Fruit fly (Drosophila melanogaster): ENCODE results near the gene tra.
"Not testable (repeated sequence)": the region's sequence is repeated elsewhere in the genome, so short reads cannot be mapped to it uniquely, and the experiment has no call there.

tra gene

DNA sequence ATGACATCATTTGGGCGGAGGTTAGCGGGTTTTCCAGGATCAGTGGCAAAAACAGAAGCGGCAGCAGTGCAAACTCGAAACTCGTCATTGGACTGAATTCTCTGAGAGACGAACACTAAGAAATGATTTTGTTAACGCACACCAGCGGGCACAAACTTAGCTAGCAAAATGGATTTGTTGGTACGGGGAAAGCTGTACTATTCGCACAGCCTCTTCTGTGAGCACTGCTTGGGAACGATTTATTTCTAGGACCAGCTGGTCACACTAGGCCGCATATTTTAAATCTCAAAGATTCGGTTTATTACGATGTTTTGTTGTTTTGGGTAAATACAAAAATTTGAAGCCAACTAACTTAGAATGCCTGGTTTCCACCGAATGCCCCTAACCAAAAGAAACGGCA is 18.3 kb upstream of the tra start, which contains the start of gene CG4098:
Gene CG4098, minus strand, starts transcription at position 228 of the 400 bp plus-strand sequence.
- TF ChIP-seq Sin3A (optimal IDR thresholded peaks at IDR 0.05) (no peak), psq (optimal IDR thresholded peaks at IDR 0.05) (no peak), h (optimal IDR thresholded peaks at IDR 0.05) (no peak)

DNA sequence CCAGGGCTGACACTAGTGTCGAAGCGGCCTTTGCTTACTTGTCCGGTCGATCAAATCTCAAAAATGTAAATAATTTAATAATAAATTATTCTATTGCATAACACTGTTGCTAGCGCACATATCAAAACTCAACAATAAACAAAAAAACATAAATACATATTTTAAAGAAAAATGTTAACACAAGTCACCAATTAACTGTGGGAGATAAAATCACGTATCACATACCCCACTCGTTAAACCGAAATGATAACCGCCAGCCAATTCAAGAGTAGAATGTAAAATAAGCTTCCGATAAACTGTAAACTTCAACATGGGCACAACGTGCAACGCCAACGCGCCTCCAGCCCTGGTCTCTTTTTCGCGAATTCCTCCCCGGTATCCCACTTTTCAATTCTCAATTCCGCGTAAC is 11.9 kb upstream of the tra start, which contains the start of gene Arts:
Gene Arts, plus strand, starts transcription at position 116 of the 409 bp plus-strand sequence.
- TF ChIP-seq ttk (optimal IDR thresholded peaks at IDR 0.05): no peak
- no peak for TF ChIP-seq h (optimal IDR thresholded peaks at IDR 0.05)
- TF ChIP-seq psq (optimal IDR thresholded peaks at IDR 0.05): no peak
- TF ChIP-seq Sin3A (optimal IDR thresholded peaks at IDR 0.05): no peak
- TF ChIP-seq insv (optimal IDR thresholded peaks at IDR 0.05): no peak
- no peak for TF ChIP-seq Myc (optimal IDR thresholded peaks at IDR 0.05)

DNA sequence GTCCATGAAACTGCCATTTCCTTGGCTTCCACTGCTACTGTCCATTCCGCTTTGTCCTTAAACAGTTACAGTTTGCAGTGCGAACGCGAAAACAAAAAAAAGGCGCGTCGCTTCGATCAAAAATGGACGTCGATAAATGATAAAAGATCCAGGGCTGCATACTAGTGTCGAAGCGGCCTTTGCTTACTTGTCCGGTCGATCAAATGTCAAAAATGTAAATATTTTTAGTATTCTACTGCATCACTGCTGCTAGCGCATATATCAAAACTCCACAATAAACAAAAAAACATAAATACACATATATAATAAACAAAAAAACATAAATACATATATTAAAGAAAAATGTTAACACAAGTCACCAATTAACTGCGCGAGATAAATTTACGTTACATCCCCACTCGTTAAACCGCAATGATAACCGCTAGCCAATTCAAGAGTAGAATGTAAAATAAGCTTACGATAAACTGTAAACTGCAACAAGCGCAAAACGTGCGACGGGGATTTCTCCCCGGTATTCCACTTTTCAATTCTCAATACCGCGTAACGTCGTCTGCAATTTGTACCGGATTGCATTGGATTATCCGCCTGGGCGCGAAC is 4.2 kb upstream of the tra start, which contains the start of the genes spd-2 and Apl:
Gene spd-2, minus strand, starts transcription at position 93 of the 597 bp plus-strand sequence.
Gene Apl, plus strand, starts transcription at position 260 of the 597 bp plus-strand sequence.
- TF ChIP-seq Myc (optimal IDR thresholded peaks at IDR 0.05) (no peak), ttk (optimal IDR thresholded peaks at IDR 0.05) (no peak), Sin3A (optimal IDR thresholded peaks at IDR 0.05) (no peak), insv (optimal IDR thresholded peaks at IDR 0.05) (no peak), psq (optimal IDR thresholded peaks at IDR 0.05) (no peak), h (optimal IDR thresholded peaks at IDR 0.05) (no peak)

DNA sequence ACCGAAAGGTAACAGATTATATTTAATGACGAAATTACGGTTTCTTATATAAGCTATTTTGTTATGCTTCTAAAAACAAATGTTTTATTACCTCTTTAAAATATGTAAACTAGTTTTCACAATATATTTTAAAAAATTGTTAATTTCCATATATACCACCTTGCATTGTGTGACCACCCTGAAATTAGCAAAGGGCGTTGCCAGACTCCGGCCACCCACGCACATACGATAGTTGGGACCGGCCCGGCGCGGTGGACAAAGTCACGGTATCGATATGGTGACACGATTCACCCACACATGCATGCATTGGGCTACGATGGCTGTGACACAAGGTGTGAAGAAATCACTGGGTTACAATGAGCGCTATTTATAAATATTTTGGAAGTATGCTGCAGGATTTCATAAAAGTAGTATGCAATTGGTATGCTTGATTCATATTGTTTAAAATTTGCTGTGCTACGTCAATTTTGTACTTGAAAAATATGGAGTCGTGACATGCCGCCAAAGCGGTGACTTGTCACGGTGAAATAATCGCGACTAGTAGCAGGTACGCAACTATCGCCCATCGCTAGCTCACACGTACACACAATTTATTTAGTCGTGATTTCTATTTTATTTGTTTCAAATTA is 2.7 kb downstream of the tra start:
- TF ChIP-seq Sin3A (optimal IDR thresholded peaks at IDR 0.05) (no peak), psq (optimal IDR thresholded peaks at IDR 0.05) (no peak), Myc (optimal IDR thresholded peaks at IDR 0.05) (no peak), insv (optimal IDR thresholded peaks at IDR 0.05) (no peak), ttk (optimal IDR thresholded peaks at IDR 0.05) (no peak), h (optimal IDR thresholded peaks at IDR 0.05) (no peak)

DNA sequence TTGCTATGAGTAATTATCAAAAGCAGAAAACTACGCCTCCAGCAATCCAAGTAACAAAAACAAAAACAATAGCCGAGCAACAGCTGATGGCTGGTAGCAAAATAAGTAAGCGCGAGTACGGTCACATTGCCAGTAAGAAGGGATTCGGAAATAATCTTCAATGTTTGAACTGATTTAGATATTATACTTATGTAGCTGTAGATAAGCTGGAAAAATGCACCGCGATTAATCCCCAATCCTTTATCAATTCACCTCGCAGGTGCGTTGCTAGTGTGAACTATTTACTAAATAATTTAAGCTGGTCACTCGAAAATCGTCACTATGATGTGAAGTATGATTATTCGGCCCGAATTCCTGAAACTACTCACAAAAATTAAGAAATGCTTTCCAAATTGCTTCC is 3.9 kb downstream of the tra start, which contains the start of the genes Syx8 and CG32163:
Gene Syx8, minus strand, starts transcription at position 69 of the 400 bp plus-strand sequence.
Gene CG32163, plus strand, starts transcription at position 169 of the 400 bp plus-strand sequence.
- no peak for TF ChIP-seq Sin3A (optimal IDR thresholded peaks at IDR 0.05)
- no peak for TF ChIP-seq ttk (optimal IDR thresholded peaks at IDR 0.05)
- no peak for TF ChIP-seq psq (optimal IDR thresholded peaks at IDR 0.05)
- TF ChIP-seq h (optimal IDR thresholded peaks at IDR 0.05): no peak
- no peak for TF ChIP-seq insv (optimal IDR thresholded peaks at IDR 0.05)

DNA sequence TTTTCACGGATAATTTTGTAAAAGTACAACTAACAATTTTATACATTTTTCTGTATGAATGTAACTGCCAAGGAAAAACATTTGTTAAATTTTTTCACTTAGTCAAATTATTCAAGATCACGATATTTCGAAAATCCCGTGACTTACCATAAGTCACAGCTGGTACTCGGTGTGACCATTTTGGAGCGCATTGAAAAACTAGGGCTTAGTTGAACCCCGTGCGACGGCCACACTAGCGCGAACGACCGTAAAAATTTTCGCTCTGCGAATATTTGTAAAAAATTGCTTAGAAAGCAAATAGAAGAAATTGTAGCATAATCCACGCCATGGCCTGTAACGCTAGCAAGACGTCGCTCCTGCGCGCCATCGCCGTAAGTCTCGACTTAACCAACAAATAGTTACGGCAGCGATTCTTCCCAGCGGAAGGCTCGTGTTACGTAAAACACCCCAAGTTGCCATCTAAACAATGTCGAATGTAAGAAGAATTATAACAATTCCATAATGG is 6.7 kb downstream of the tra start, which contains the start of gene UQCR-C2:
Gene UQCR-C2, plus strand, starts transcription at position 51 of the 505 bp plus-strand sequence.
- TF ChIP-seq Myc (optimal IDR thresholded peaks at IDR 0.05) (no peak), psq (optimal IDR thresholded peaks at IDR 0.05) (no peak), h (optimal IDR thresholded peaks at IDR 0.05) (no peak), ttk (optimal IDR thresholded peaks at IDR 0.05) (no peak), Sin3A (optimal IDR thresholded peaks at IDR 0.05) (no peak), insv (optimal IDR thresholded peaks at IDR 0.05) (no peak)

DNA sequence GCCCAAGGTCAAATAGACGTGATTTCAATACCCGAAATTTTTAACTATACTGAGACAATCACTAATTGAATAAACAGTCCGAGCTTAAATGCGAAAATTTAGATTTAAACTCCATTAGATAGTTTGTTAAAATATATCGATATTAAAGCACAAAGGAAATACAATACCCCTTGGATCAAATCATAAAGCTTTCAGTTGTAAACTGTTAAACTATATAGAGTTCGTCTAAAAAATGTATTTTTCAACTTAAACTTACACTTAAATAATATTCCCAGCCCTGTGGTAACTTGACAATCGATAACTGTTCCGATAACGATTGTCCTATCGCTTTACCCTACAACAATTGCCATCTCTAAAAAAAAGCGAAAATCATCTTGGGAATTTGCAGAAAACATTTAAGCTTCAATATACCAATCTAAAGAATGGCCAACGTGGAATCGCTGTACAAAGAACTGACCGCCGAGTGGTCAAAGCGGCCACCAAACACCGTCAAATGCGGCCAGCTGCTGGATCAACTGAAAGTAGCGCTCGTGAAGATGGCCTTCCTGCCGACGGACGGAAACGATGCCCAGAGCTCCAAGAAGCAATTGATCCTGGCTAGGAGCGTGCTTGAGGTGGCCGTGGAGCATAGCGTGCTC is 8.1 kb downstream of the tra start, which contains the start of gene Rpn12:
Gene Rpn12, plus strand, starts transcription at position 351 of the 638 bp plus-strand sequence.
- TF ChIP-seq h (optimal IDR thresholded peaks at IDR 0.05): no peak
- no peak for TF ChIP-seq Sin3A (optimal IDR thresholded peaks at IDR 0.05)
- TF ChIP-seq ttk (optimal IDR thresholded peaks at IDR 0.05): no peak
- TF ChIP-seq insv (optimal IDR thresholded peaks at IDR 0.05): no peak
- TF ChIP-seq psq (optimal IDR thresholded peaks at IDR 0.05): no peak
- TF ChIP-seq Myc (optimal IDR thresholded peaks at IDR 0.05): no peak

DNA sequence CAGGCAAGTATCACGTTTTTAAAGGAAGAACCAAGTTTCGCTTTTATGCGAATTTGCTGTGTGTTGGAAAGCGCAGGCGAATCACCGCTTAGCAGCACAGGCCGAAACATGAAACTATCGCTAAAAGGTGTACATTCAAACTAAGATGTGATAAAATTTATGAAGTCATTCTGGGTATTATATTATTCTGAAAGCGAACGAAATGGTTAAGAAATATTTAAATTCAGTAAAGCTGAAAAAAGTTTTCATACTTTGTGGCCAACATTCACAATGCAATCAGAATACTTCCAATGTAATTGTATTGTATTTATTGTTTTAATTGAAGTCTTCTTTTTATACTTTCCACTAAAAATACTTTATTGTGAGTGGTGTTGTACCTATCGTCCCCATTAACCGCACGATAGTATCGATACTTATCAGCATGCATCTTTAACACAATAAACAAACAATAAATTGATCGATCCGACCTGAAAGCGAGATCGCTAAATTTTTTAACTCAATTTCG is 9.6 kb downstream of the tra start, which contains the start of gene Smn:
Gene Smn, minus strand, starts transcription at position 347 of the 505 bp plus-strand sequence.
- no peak for TF ChIP-seq ttk (optimal IDR thresholded peaks at IDR 0.05)
- no peak for TF ChIP-seq h (optimal IDR thresholded peaks at IDR 0.05)
- TF ChIP-seq Sin3A (optimal IDR thresholded peaks at IDR 0.05): no peak
- TF ChIP-seq psq (optimal IDR thresholded peaks at IDR 0.05): no peak
- no peak for TF ChIP-seq insv (optimal IDR thresholded peaks at IDR 0.05)
- no peak for TF ChIP-seq Myc (optimal IDR thresholded peaks at IDR 0.05)

DNA sequence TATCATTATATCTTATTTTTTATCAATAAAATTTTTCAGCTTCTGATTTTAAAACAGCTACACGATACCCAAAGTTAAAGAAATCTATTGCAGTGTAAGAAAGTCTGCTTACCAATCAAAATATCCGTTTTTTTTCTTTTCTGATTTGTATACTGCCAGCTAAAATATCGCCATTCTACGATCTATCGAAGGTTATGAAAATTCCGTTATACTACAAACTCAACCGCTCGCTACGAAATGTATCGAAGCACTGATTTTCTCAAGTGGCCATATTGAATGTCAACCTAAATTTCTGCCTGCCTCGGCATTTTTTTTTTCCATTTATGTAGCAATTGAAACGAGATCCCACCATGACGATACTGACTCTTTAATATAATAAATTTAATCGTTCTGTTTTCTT is 10.8 kb downstream of the tra start, which contains the start of gene nxf2:
Gene nxf2, minus strand, starts transcription at position 258 of the 400 bp plus-strand sequence.
- TF ChIP-seq psq (optimal IDR thresholded peaks at IDR 0.05) (no peak), Sin3A (optimal IDR thresholded peaks at IDR 0.05) (no peak), ttk (optimal IDR thresholded peaks at IDR 0.05) (no peak), Myc (optimal IDR thresholded peaks at IDR 0.05) (no peak), insv (optimal IDR thresholded peaks at IDR 0.05) (no peak), h (optimal IDR thresholded peaks at IDR 0.05) (no peak)

DNA sequence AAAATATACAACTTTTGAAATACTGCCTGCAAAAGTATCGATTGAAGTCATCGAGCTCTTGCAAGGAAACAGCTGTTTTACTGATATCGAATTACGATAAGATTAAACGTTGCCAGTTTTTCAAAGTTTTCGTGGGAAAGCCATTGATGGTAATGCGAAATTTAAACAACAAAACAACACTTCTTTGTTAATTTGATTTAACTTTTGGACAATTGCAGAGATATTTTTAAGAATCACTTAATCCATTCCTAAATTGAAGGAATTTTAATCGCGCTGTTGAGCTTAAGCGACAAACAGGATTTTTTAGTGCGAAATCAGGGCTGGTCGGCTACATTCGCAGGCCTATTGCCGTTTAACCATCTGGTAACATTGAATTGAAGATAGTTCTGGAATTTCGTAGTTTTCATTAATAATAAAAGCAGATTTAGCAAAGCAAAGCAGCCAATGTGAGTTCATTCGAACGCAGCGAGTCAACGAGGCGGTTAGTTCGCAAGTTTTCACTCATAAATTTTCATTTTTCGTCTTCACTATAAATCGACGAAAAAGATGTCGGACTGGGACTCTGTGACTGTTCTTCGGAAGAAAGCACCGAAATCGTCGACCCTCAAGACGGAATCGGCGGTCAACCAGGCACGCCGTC is 16.4 kb downstream of the tra start, which contains the start of gene mbf1:
Gene mbf1, plus strand, starts transcription at position 130 of the 640 bp plus-strand sequence.
- TF ChIP-seq Sin3A (optimal IDR thresholded peaks at IDR 0.05): no peak
- no peak for TF ChIP-seq h (optimal IDR thresholded peaks at IDR 0.05)
- no peak for TF ChIP-seq insv (optimal IDR thresholded peaks at IDR 0.05)
- TF ChIP-seq ttk (optimal IDR thresholded peaks at IDR 0.05): no peak
- TF ChIP-seq psq (optimal IDR thresholded peaks at IDR 0.05): no peak
- no peak for TF ChIP-seq Myc (optimal IDR thresholded peaks at IDR 0.05)

DNA sequence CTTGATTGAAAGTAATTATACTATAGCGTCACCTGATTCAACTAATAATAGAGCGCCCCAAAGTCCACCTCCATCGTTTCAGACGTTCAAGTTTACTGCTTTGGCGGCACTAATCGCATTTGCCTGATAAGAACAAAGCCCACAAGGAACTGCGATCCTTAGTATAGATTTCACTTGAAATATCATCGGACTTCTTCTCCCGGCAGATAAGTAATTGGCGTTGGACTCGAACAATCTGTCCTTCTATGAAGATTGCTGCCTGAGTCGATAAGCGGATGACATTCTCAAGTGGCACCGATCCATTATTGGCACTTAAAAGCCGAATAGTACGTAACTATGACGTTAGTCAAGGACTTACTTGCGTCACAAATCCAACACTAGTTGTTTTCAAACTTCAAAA is 17.6 kb downstream of the tra start, which contains the start of gene Mipp1:
Gene Mipp1, minus strand, starts transcription at position 101 of the 400 bp plus-strand sequence.
- TF ChIP-seq insv, Sin3A, ttk (optimal IDR thresholded peaks at IDR 0.05): not testable (repeated sequence)

All from Kc167 (cell line).